Worm (Caenorhabditis elegans) whole organism, late embryonic: ENCODE results near the gene C52B9.4.

Experiments used
- F13H6.1 ChIP-seq: sonication (generic microtip); optimal IDR thresholded peaks from 2 replicates; lab custom pipeline; 2016; ENCODE audit warnings: missing genetic modification characterization, missing compliant biosample characterization
- ama-1 ChIP-seq: fragments of 150-350 bp; optimal IDR thresholded peaks from 2 replicates; lab custom pipeline; 2014
- ceh-18 ChIP-seq: sonication (generic microtip); optimal IDR thresholded peaks from 2 replicates; lab custom pipeline; 2016; ENCODE audit warnings: missing genetic modification characterization, missing compliant biosample characterization
- ceh-19 ChIP-seq: fragments of 200-800 bp; sonication (Bioruptor generic); optimal IDR thresholded peaks from 2 replicates; lab custom pipeline; 2018; ENCODE audit warnings: mild to moderate bottlenecking, missing genetic modification characterization, missing compliant biosample characterization
- ceh-6 ChIP-seq: fragments of 200-800 bp; sonication (Bioruptor generic); optimal IDR thresholded peaks from 2 replicates; lab custom pipeline; 2018; ENCODE audit warnings: mild to moderate bottlenecking, missing genetic modification characterization, missing compliant biosample characterization
- dmd-4 ChIP-seq: sonication (generic microtip); optimal IDR thresholded peaks from 2 replicates; lab custom pipeline; 2016; ENCODE audit warnings: borderline replicate concordance, missing genetic modification characterization, missing compliant biosample characterization
- eyg-1 ChIP-seq: sonication (generic microtip); optimal IDR thresholded peaks from 2 replicates; lab custom pipeline; 2016; ENCODE audit warnings: missing genotype, missing genetic modification characterization, missing compliant biosample characterization
- hlh-6 ChIP-seq: sonication (generic microtip); optimal IDR thresholded peaks from 2 replicates; lab custom pipeline; 2016; ENCODE audit warnings: missing genotype, missing genetic modification characterization, missing compliant biosample characterization
- lim-6 ChIP-seq: sonication (generic microtip); optimal IDR thresholded peaks from 2 replicates; lab custom pipeline; 2016; ENCODE audit warnings: missing genetic modification characterization, missing compliant biosample characterization
- nhr-232 ChIP-seq: sonication (generic microtip); optimal IDR thresholded peaks from 2 replicates; lab custom pipeline; 2016; ENCODE audit warnings: missing genetic modification characterization, missing compliant biosample characterization
- pha-4 ChIP-seq: fragments of 150-350 bp; optimal IDR thresholded peaks from 2 replicates; lab custom pipeline; 2018; ENCODE audit warnings: missing biosample characterization, missing genetic modification reagents, missing genetic modification characterization
- pqm-1 ChIP-seq: sonication (generic microtip); optimal IDR thresholded peaks from 2 replicates; lab custom pipeline; 2016; ENCODE audit warnings: missing genetic modification characterization, missing compliant biosample characterization
- rnt-1 ChIP-seq: sonication (generic microtip); optimal IDR thresholded peaks from 2 replicates; lab custom pipeline; 2016; ENCODE audit warnings: missing genetic modification characterization, missing compliant biosample characterization
- ttx-3 ChIP-seq: sonication (generic microtip); optimal IDR thresholded peaks from 2 replicates; lab custom pipeline; 2016; ENCODE audit warnings: missing genetic modification reagents, missing genetic modification characterization, missing compliant biosample characterization

- TF ChIP-seq lim-6 (tag; lab: Kevin White, UChicago) (no peak), rnt-1 (tag; lab: Kevin White, UChicago) (no peak), nhr-232 (no peak), hlh-6 (tag; lab: Kevin White, UChicago) (no peak), pha-4 (tag; lab: Kevin White, UChicago) (no peak), ama-1 (lab: Kevin White, UChicago) (no peak), dmd-4 (tag; lab: Kevin White, UChicago) (no peak), eyg-1 (tag; lab: Kevin White, UChicago) (no peak), ceh-19 (GFP tag; lab: Kevin White, UChicago) (no peak), pqm-1 (tag; lab: Kevin White, UChicago) (no peak), ttx-3 (tag; lab: Kevin White, UChicago) (no peak), ceh-6 (GFP tag; lab: Kevin White, UChicago) (no peak), ceh-18 (tag; lab: Kevin White, UChicago) (no peak), F13H6.1 (tag; lab: Kevin White, UChicago) (no peak)
These were observed 45.8 kb upstream of the C52B9.4 start for ce11 chrX:4214643-4215042.
